Fruit fly (Drosophila melanogaster) whole organism, embryonic: ENCODE measurements around the gene FBXO11.

Source experiments
- B-H1 ChIP-seq: fragments of 200-800 bp; sonication (Bioruptor generic); IDR thresholded peaks from 3 replicates; pipeline ENCODE4 v1.3.6; 2022; ENCODE audit warnings: missing biosample characterization, missing genetic modification characterization
- Bgb ChIP-seq: fragments of 200-800 bp; sonication (Bioruptor generic); IDR thresholded peaks from 2 replicates; pipeline ENCODE4 v1.3.6; 2022; ENCODE audit warnings: missing biosample characterization, missing genetic modification characterization; ENCODE audit not compliant: partially characterized antibody
- CG12659 ChIP-seq: fragments of 200-800 bp; sonication (Bioruptor generic); optimal IDR thresholded peaks from 3 replicates; lab custom pipeline; 2017; ENCODE audit warnings: mild to moderate bottlenecking, missing biosample characterization, missing genetic modification reagents, missing genetic modification characterization
- CG13894 ChIP-seq: fragments of 200-800 bp; sonication (Bioruptor generic); optimal IDR thresholded peaks from 3 replicates; lab custom pipeline; 2018; ENCODE audit warnings: missing biosample characterization, mild to moderate bottlenecking, missing genetic modification characterization, moderate library complexity
- CG15696 ChIP-seq: fragments of 200-800 bp; sonication (Bioruptor generic); optimal IDR thresholded peaks from 2 replicates; lab custom pipeline; 2019; ENCODE audit warnings: missing biosample characterization, mild to moderate bottlenecking, missing genetic modification characterization, moderate library complexity
- CG2712 ChIP-seq: fragments of 200-800 bp; optimal IDR thresholded peaks from 3 replicates; lab custom pipeline; 2019; ENCODE audit warnings: missing biosample characterization, mild to moderate bottlenecking, missing genetic modification characterization, moderate library complexity
- CG32767 ChIP-seq: fragments of 200-800 bp; sonication (Bioruptor generic); IDR thresholded peaks from 2 replicates; pipeline ENCODE4 v1.3.6; 2022; ENCODE audit warnings: missing biosample characterization, missing genetic modification characterization
- CG3281 ChIP-seq: fragments of 200-800 bp; sonication (Bioruptor generic); optimal IDR thresholded peaks from 3 replicates; lab custom pipeline; 2017; ENCODE audit warnings: missing biosample characterization, mild to moderate bottlenecking, missing genetic modification characterization
- CG3847 ChIP-seq: fragments of 200-800 bp; sonication (Bioruptor generic); IDR thresholded peaks from 2 replicates; pipeline ENCODE4 v1.3.6; 2022; ENCODE audit warnings: missing biosample characterization, missing genetic modification characterization
- CG4617 ChIP-seq: fragments of 200-800 bp; sonication (Bioruptor generic); optimal IDR thresholded peaks from 3 replicates; lab custom pipeline; 2016; ENCODE audit warnings: missing biosample characterization, missing genetic modification characterization, borderline replicate concordance
- CG6175 ChIP-seq: fragments of 200-800 bp; sonication (Bioruptor generic); IDR thresholded peaks from 3 replicates; pipeline ENCODE4 v1.3.6; 2022; ENCODE audit warnings: missing biosample characterization, missing genetic modification characterization
- CG7271 ChIP-seq: fragments of 200-800 bp; sonication (Bioruptor generic); optimal IDR thresholded peaks from 2 replicates; lab custom pipeline; 2018; ENCODE audit warnings: missing biosample characterization, mild to moderate bottlenecking, missing genetic modification characterization, moderate library complexity
- CG7556 ChIP-seq: fragments of 200-800 bp; sonication (Bioruptor generic); optimal IDR thresholded peaks from 2 replicates; lab custom pipeline; 2017; ENCODE audit warnings: missing biosample characterization, mild to moderate bottlenecking, missing genetic modification characterization
- CG7987 ChIP-seq: fragments of 200-800 bp; sonication (Bioruptor generic); optimal IDR thresholded peaks from 2 replicates; lab custom pipeline; 2018; ENCODE audit warnings: missing biosample characterization, mild to moderate bottlenecking, missing genetic modification characterization, moderate library complexity
- CTCF ChIP-seq: fragments of 200-800 bp; sonication (Bioruptor generic); optimal IDR thresholded peaks from 2 replicates; lab custom pipeline; 2017; ENCODE audit warnings: missing biosample characterization, mild to moderate bottlenecking, missing genetic modification characterization, moderate library complexity
- CkIIα-i1 ChIP-seq: fragments of 200-800 bp; sonication (Bioruptor generic); IDR thresholded peaks from 2 replicates; pipeline ENCODE4 v1.3.6; 2022; ENCODE audit warnings: missing biosample characterization, missing genetic modification characterization
- Dad ChIP-seq: fragments of 200-800 bp; sonication (Bioruptor generic); optimal IDR thresholded peaks from 3 replicates; lab custom pipeline; 2016; ENCODE audit warnings: missing biosample characterization, missing genetic modification characterization
- Dek ChIP-seq: fragments of 200-800 bp; sonication (Bioruptor generic); optimal IDR thresholded peaks from 3 replicates; lab custom pipeline; 2019; ENCODE audit warnings: missing biosample characterization, mild to moderate bottlenecking, missing genetic modification characterization, moderate library complexity
- Dll ChIP-seq: fragments of 200-800 bp; sonication (Bioruptor generic); IDR thresholded peaks from 4 replicates; pipeline ENCODE4 v1.3.6; 2022; ENCODE audit warnings: missing biosample characterization, missing genetic modification characterization; ENCODE audit not compliant: partially characterized antibody
- Doc2 ChIP-seq: fragments of 200-800 bp; sonication (Bioruptor generic); IDR thresholded peaks from 2 replicates; pipeline ENCODE4 v1.3.6; 2022; ENCODE audit warnings: missing biosample characterization, missing genetic modification characterization
- Ets65A ChIP-seq: fragments of 200-800 bp; sonication (Bioruptor generic); peaks from one replicate; lab custom pipeline; 2016; ENCODE audit warnings: missing biosample characterization, missing genetic modification characterization
- H2.0 ChIP-seq: fragments of 200-800 bp; sonication (Bioruptor generic); IDR thresholded peaks from 2 replicates; pipeline ENCODE4 v1.3.6; 2022; ENCODE audit warnings: missing biosample characterization, missing genetic modification characterization
- Hand ChIP-seq: fragments of 200-800 bp; sonication (Bioruptor generic); optimal IDR thresholded peaks from 2 replicates; lab custom pipeline; 2017; ENCODE audit warnings: mild to moderate bottlenecking, missing biosample characterization, missing genetic modification reagents, missing genetic modification characterization
- Lhr ChIP-seq: fragments of 200-800 bp; sonication (Bioruptor generic); optimal IDR thresholded peaks from 3 replicates; lab custom pipeline; 2017; ENCODE audit warnings: mild to moderate bottlenecking, missing biosample characterization, missing genetic modification reagents, missing genetic modification characterization
- MBD-R2 ChIP-seq: fragments of 200-800 bp; sonication (Bioruptor generic); IDR thresholded peaks from 2 replicates; pipeline ENCODE4 v1.3.6; 2022; ENCODE audit warnings: missing biosample characterization, missing genetic modification characterization
- MESR4 ChIP-seq: fragments of 200-800 bp; sonication (Bioruptor generic); optimal IDR thresholded peaks from 2 replicates; lab custom pipeline; 2018; ENCODE audit warnings: missing biosample characterization, mild to moderate bottlenecking, missing genetic modification characterization, moderate library complexity
- MTF-1 ChIP-seq: fragments of 200-800 bp; sonication (Bioruptor generic); optimal IDR thresholded peaks from 2 replicates; lab custom pipeline; 2018; ENCODE audit warnings: missing biosample characterization, mild to moderate bottlenecking, missing genetic modification characterization, borderline replicate concordance
- Myb ChIP-seq: fragments of 200-800 bp; sonication (Bioruptor generic); optimal IDR thresholded peaks from 2 replicates; lab custom pipeline; 2016; ENCODE audit warnings: missing biosample characterization, missing genetic modification characterization
- Ptx1 ChIP-seq: fragments of 200-800 bp; sonication (Bioruptor generic); IDR thresholded peaks from 2 replicates; pipeline ENCODE4 v1.3.6; 2022; ENCODE audit warnings: missing biosample characterization, missing genetic modification characterization
- bigmax ChIP-seq: fragments of 200-800 bp; sonication (Bioruptor generic); optimal IDR thresholded peaks from 2 replicates; lab custom pipeline; 2018; ENCODE audit warnings: missing biosample characterization, mild to moderate bottlenecking, missing genetic modification characterization
- cas ChIP-seq: fragments of 200-800 bp; sonication (Bioruptor generic); IDR thresholded peaks from 2 replicates; pipeline ENCODE4 v1.3.6; 2022; ENCODE audit warnings: missing biosample characterization, missing genetic modification characterization
- caup ChIP-seq: fragments of 200-800 bp; sonication (Bioruptor generic); optimal IDR thresholded peaks from 3 replicates; lab custom pipeline; 2017; ENCODE audit warnings: missing biosample characterization, mild to moderate bottlenecking, missing genetic modification characterization, moderate library complexity; ENCODE audit not compliant: severe bottlenecking
- dm ChIP-seq: fragments of 200-800 bp; sonication (Bioruptor generic); optimal IDR thresholded peaks from 3 replicates; lab custom pipeline; 2016; ENCODE audit warnings: missing biosample characterization, missing genetic modification characterization
- ewg ChIP-seq: fragments of 200-800 bp; sonication (Bioruptor generic); optimal IDR thresholded peaks from 3 replicates; lab custom pipeline; 2017; ENCODE audit warnings: mild to moderate bottlenecking, missing biosample characterization, missing genetic modification reagents, missing genetic modification characterization
- hb ChIP-seq: fragments of 200-800 bp; sonication (Bioruptor generic); IDR thresholded peaks from 3 replicates; pipeline ENCODE4 v1.3.6; 2022; ENCODE audit warnings: missing biosample characterization, missing genetic modification characterization; ENCODE audit not compliant: partially characterized antibody
- inv ChIP-seq: fragments of 200-800 bp; sonication (Bioruptor generic); IDR thresholded peaks from 2 replicates; pipeline ENCODE4 v1.3.6; 2022; ENCODE audit warnings: missing biosample characterization, missing genetic modification characterization; ENCODE audit not compliant: partially characterized antibody
- lab ChIP-seq: fragments of 200-800 bp; sonication (Bioruptor generic); optimal IDR thresholded peaks from 3 replicates; lab custom pipeline; 2017; ENCODE audit warnings: missing biosample characterization, missing genetic modification characterization, mild to moderate bottlenecking, moderate library complexity, missing genetic modification reagents
- lola ChIP-seq, 3 experiments: fragments of >200 bp in 2 of 3; fragments of 200-800 bp in 1 of 3; sonication (Bioruptor generic) in 1 of 3; optimal IDR thresholded peaks; 2 replicates each; lab custom pipeline; 2017 to 2019; ENCODE audit warnings: missing biosample characterization in 3 of 3, missing genetic modification characterization in 3 of 3, mild to moderate bottlenecking in 1 of 3, moderate library complexity in 1 of 3
- pita ChIP-seq: fragments of 200-800 bp; sonication (Bioruptor generic); optimal IDR thresholded peaks from 2 replicates; lab custom pipeline; 2017; ENCODE audit warnings: missing biosample characterization, mild to moderate bottlenecking, missing genetic modification characterization
- sens ChIP-seq: fragments of 200-800 bp; sonication (Bioruptor generic); peaks from one replicate; lab custom pipeline; 2016; ENCODE audit warnings: missing biosample characterization, missing genetic modification characterization
- seq ChIP-seq: fragments of 200-800 bp; sonication (Bioruptor generic); IDR thresholded peaks from 2 replicates; pipeline ENCODE4 v1.3.6; 2022; ENCODE audit warnings: missing biosample characterization, missing genetic modification characterization
- sr ChIP-seq: fragments of 200-800 bp; sonication (Bioruptor generic); IDR thresholded peaks from 3 replicates; pipeline ENCODE4 v1.3.6; 2022; ENCODE audit warnings: missing biosample characterization, missing genetic modification characterization
- stc ChIP-seq: fragments of 200-800 bp; sonication (Bioruptor generic); IDR thresholded peaks from 2 replicates; pipeline ENCODE4 v1.3.6; 2022; ENCODE audit warnings: missing biosample characterization, missing genetic modification characterization
- tll ChIP-seq, 2 experiments: fragments of 200-800 bp in 1 of 2; fragments of >200 bp in 1 of 2; sonication (Bioruptor generic) in 1 of 2; optimal IDR thresholded peaks; 2 replicates each; lab custom pipeline; 2017 to 2019; ENCODE audit warnings: missing biosample characterization in 2 of 2, missing genetic modification characterization in 2 of 2, mild to moderate bottlenecking in 1 of 2, moderate library complexity in 1 of 2
- ttk ChIP-seq: fragments of 200-800 bp; sonication (Bioruptor generic); IDR thresholded peaks from 2 replicates; pipeline ENCODE4 v2.1.2; 2022; ENCODE audit warnings: missing biosample characterization, missing genetic modification characterization
- z ChIP-seq: fragments of 200-800 bp; sonication (Bioruptor generic); IDR thresholded peaks from 3 replicates; pipeline ENCODE4 v1.3.6; 2022; ENCODE audit warnings: missing biosample characterization, missing genetic modification characterization

The FBXO11 gene

DNA sequence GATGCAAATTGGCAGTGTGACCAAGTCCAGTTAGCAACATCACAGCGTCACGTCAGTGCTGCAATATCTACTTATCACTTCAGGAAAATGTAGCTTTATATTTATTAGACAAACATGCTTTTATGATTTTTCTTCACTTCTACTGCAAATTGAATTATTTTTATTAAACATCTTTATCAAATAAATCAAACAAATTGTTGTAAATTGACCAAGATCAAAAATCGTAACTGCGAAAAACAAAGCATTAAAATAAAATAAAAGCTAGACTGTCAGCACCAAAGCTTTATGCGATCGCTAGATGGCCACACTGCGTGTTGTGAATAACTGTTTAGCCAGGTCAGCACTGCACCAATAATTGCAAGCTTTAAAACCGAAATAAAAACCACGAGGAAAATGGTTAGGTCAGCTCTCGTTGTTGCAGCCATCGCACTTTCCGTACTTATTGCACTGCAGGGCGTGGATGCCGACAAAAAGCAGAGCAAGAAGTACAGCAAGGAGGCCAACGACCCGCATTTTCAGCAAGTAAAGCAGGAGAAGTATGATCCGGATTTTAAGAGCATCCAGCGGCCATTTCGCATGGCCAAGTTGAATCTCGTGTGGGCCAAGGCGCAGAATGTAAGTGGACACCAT, 17.9 kb downstream of the FBXO11 start, which contains the start of the genes CG12945 and CG8507 (continued):
- TF ChIP-seq Dll (0 out of 4 replicates have a peak, but pooled peaks have one; percentile 37), CG4617 (peak; percentile 41), lola (GFP tag; optimal IDR thresholded peaks at IDR 0.05; lab: Kevin White, UChicago) (peak in 1 of 3 experiments; percentile 54), ttk (GFP tag; lab: Robert Waterston, UW) (no peak), Dad (GFP tag; lab: Kevin White, UChicago) (peak; percentile 26), CG15696 (peak; percentile 48), tll (GFP tag; optimal IDR thresholded peaks at IDR 0.05; lab: Kevin White, UChicago) (peak in 1 of 2 experiments; percentile 47)

DNA sequence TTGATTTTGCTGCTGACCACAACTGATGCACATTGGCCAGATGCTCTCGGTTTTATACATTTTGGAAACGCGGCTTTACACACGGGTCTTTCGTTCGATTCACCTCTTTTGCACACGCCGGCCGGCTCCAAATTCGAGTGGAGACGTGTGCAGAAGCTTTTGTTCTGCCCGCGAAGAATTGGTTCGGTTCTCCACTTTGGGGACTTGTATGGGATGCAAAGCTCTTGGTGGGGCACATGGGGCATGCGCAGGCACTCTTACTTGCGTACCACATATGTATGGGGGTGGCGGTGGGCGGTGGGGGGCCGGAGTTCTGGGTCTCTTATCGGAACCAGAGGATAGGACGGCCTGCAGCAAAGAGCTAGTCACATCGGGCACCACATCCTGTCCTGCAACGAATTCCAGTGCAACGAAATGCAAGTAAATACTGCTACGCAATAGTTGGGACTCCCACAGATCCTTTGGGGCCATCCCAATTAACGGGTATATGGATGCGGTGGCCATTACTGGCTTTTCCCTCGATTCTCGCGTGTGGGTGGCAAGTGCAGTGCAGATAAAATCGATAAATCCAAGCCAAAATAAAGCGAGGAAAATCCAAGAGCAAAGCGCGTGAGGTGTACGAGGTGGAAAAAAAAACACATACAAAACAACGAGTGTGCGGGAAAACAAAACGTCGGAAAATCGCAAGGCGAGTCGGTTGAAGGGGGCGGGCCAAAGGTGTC, 24.7 kb downstream of the FBXO11 start, which contains the start of the genes MtnA and CG8500:
TSS of gene MtnA (minus strand) at position 30 of the 722 bp plus-strand sequence.
TSS of gene CG8500 (plus strand) at position 313 of the 722 bp plus-strand sequence.
- TF ChIP-seq Myb (GFP tag; lab: Kevin White, UChicago) (no peak), Bgb (peak; percentile 54; the same call in 1 of the 2 replicates), z (GFP tag; lab: Robert Waterston, UW) (no peak), Lhr (GFP tag; lab: Kevin White, UChicago) (peak; percentile 13), inv (GFP tag; lab: Robert Waterston, UW) (peak; percentile 28; the same call in 1 of the 2 replicates), B-H1 (GFP tag; lab: Robert Waterston, UW) (no peak), pita (GFP tag; lab: Kevin White, UChicago) (peak; percentile 54), MTF-1 (GFP tag; lab: Kevin White, UChicago) (peak; percentile 100), CTCF (peak; percentile 64), CG6175 (peak; percentile 78; the same call in 2 of the 3 replicates), ewg (GFP tag; lab: Kevin White, UChicago) (peak; percentile 99), lab (GFP tag; lab: Kevin White, UChicago) (peak; percentile 51), H2.0 (GFP tag; lab: Robert Waterston, UW) (no peak), CG7556 (no peak), CG12659 (peak; percentile 20), bigmax (GFP tag; lab: Kevin White, UChicago) (peak; percentile 12), Ets65A (GFP tag; lab: Kevin White, UChicago) (peak; percentile 77), MBD-R2 (GFP tag; lab: Robert Waterston, UW) (peak; percentile 55; the same call in 1 of the 2 replicates), caup (GFP tag; lab: Kevin White, UChicago) (peak; percentile 13), seq (peak; percentile 31; the same call in 1 of the 2 replicates), sens (GFP tag; lab: Kevin White, UChicago) (peak; percentile 33), CG13894 (peak; percentile 26), CG32767 (GFP tag; lab: Robert Waterston, UW) (no peak), stc (GFP tag; lab: Robert Waterston, UW) (0 out of 2 replicates have a peak, but pooled peaks have one; percentile 16), dm (GFP tag; lab: Kevin White, UChicago) (peak; percentile 3), CG2712 (tag; lab: Kevin White, UChicago) (no peak), MESR4 (GFP tag; lab: Kevin White, UChicago) (peak; percentile 23), CkIIα-i1 (no peak), Ptx1 (GFP tag; lab: Robert Waterston, UW) (0 out of 2 replicates have a peak, but pooled peaks have one; percentile 12), Doc2 (no peak), Dll (no peak), CG7987 (GFP tag; lab: Kevin White, UChicago) (peak; percentile 30), cas (GFP tag; lab: Robert Waterston, UW) (no peak), CG7271 (tag; lab: Kevin White, UChicago) (no peak), sr (GFP tag; lab: Robert Waterston, UW) (0 out of 3 replicates have a peak, but pooled peaks have one; percentile 7), CG3847 (GFP tag; lab: Robert Waterston, UW) (0 out of 2 replicates have a peak, but pooled peaks have one; percentile 7), Dek (peak; percentile 53), hb (GFP tag; lab: Robert Waterston, UW) (no peak), Hand (GFP tag; lab: Kevin White, UChicago) (peak; percentile 4), CG3281 (GFP tag; lab: Kevin White, UChicago) (peak; percentile 8)
